Fruit fly (Drosophila melanogaster) whole organism, embryonic: ENCODE measurements around the gene Fum1.

Experiments used
- CG1024 ChIP-seq: fragments of 200-800 bp; sonication (Bioruptor generic); IDR thresholded peaks from 2 replicates; pipeline ENCODE4 v1.3.6; 2022; ENCODE audit warnings: missing biosample characterization, missing genetic modification characterization
- CG11398 ChIP-seq: fragments of 200-800 bp; sonication (Bioruptor generic); optimal IDR thresholded peaks from 2 replicates; lab custom pipeline; 2016; ENCODE audit warnings: missing biosample characterization, missing genetic modification characterization
- CG15269 ChIP-seq: fragments of 200-800 bp; sonication (Bioruptor generic); optimal IDR thresholded peaks from 2 replicates; lab custom pipeline; 2018; ENCODE audit warnings: missing biosample characterization, mild to moderate bottlenecking, missing genetic modification characterization, moderate library complexity
- CG30403 ChIP-seq: fragments of 200-800 bp; sonication (Bioruptor generic); optimal IDR thresholded peaks from 3 replicates; lab custom pipeline; 2016; ENCODE audit warnings: missing biosample characterization, missing genetic modification characterization
- CG4404 ChIP-seq: fragments of 200-800 bp; sonication (Bioruptor generic); IDR thresholded peaks from 2 replicates; pipeline ENCODE4 v1.3.6; 2022; ENCODE audit warnings: missing biosample characterization, missing genetic modification characterization
- CG4424 ChIP-seq: fragments of 200-800 bp; sonication (Bioruptor generic); optimal IDR thresholded peaks from 3 replicates; lab custom pipeline; 2016; ENCODE audit warnings: missing biosample characterization, missing genetic modification characterization
- CG4820 ChIP-seq: fragments of 200-800 bp; sonication (Bioruptor generic); optimal IDR thresholded peaks from 3 replicates; lab custom pipeline; 2016; ENCODE audit warnings: missing biosample characterization, missing genetic modification characterization
- CG6175 ChIP-seq: fragments of 200-800 bp; sonication (Bioruptor generic); IDR thresholded peaks from 3 replicates; pipeline ENCODE4 v1.3.6; 2022; ENCODE audit warnings: missing biosample characterization, missing genetic modification characterization
- CG6689 ChIP-seq: fragments of 200-800 bp; sonication (Bioruptor generic); IDR thresholded peaks from 2 replicates; pipeline ENCODE4 v1.3.6; 2022; ENCODE audit warnings: missing biosample characterization, missing genetic modification characterization
- CG7357 ChIP-seq: fragments of 200-800 bp; sonication (Bioruptor generic); IDR thresholded peaks from 3 replicates; pipeline ENCODE4 v1.3.6; 2022; ENCODE audit warnings: missing biosample characterization, missing genetic modification characterization
- CG7372 ChIP-seq: fragments of 200-800 bp; sonication (Bioruptor generic); IDR thresholded peaks from 2 replicates; pipeline ENCODE4 v1.3.6; 2022; ENCODE audit warnings: missing biosample characterization, missing genetic modification characterization
- CG7928 ChIP-seq: fragments of 200-800 bp; sonication (Bioruptor generic); optimal IDR thresholded peaks from 2 replicates; lab custom pipeline; 2017; ENCODE audit warnings: missing biosample characterization, mild to moderate bottlenecking, missing genetic modification characterization
- CG9727 ChIP-seq: fragments of 200-800 bp; sonication (Bioruptor generic); optimal IDR thresholded peaks from 3 replicates; lab custom pipeline; 2017; ENCODE audit warnings: missing biosample characterization, mild to moderate bottlenecking, missing genetic modification characterization
- CG9817 ChIP-seq: fragments of 200-800 bp; sonication (Bioruptor generic); optimal IDR thresholded peaks from 2 replicates; lab custom pipeline; 2018; ENCODE audit warnings: missing biosample characterization, mild to moderate bottlenecking, missing genetic modification characterization, moderate library complexity
- D19A ChIP-seq: fragments of 200-800 bp; optimal IDR thresholded peaks from 3 replicates; lab custom pipeline; 2019; ENCODE audit warnings: missing biosample characterization, mild to moderate bottlenecking, missing genetic modification characterization, moderate library complexity
- Dip3 ChIP-seq: fragments of 200-800 bp; sonication (Bioruptor generic); optimal IDR thresholded peaks from 3 replicates; lab custom pipeline; 2016; ENCODE audit warnings: missing biosample characterization, missing genetic modification characterization
- HLH3B ChIP-seq: fragments of 200-800 bp; sonication (Bioruptor generic); IDR thresholded peaks from 2 replicates; pipeline ENCODE4 v1.3.6; 2022; ENCODE audit warnings: missing biosample characterization, missing genetic modification characterization
- HLHmδ ChIP-seq: fragments of 200-800 bp; sonication (Bioruptor generic); optimal IDR thresholded peaks from 2 replicates; lab custom pipeline; 2018; ENCODE audit warnings: missing biosample characterization, mild to moderate bottlenecking, missing genetic modification characterization, moderate library complexity
- Hr51 ChIP-seq, 2 experiments: fragments of 200-800 bp; sonication (Bioruptor generic); optimal IDR thresholded peaks; 2 replicates in 1 of 2; 3 replicates in 1 of 2; lab custom pipeline; 2016 to 2018; ENCODE audit warnings: missing biosample characterization in 2 of 2, missing genetic modification characterization in 2 of 2, mild to moderate bottlenecking in 1 of 2, moderate library complexity in 1 of 2
- Hr78 ChIP-seq, 2 experiments: fragments of 200-800 bp in 1 of 2; fragments of >200 bp in 1 of 2; sonication (Bioruptor generic) in 1 of 2; optimal IDR thresholded peaks; 2 replicates each; lab custom pipeline; 2017 to 2019; ENCODE audit warnings: missing biosample characterization in 2 of 2, missing genetic modification characterization in 2 of 2, mild to moderate bottlenecking in 1 of 2, moderate library complexity in 1 of 2
- Hsf ChIP-seq: fragments of 200-800 bp; sonication (Bioruptor generic); optimal IDR thresholded peaks from 3 replicates; lab custom pipeline; 2016; ENCODE audit warnings: missing biosample characterization, missing genetic modification characterization
- Meics ChIP-seq: fragments of 200-800 bp; sonication (Bioruptor generic); optimal IDR thresholded peaks from 2 replicates; lab custom pipeline; 2017; ENCODE audit warnings: missing biosample characterization, mild to moderate bottlenecking, missing genetic modification characterization
- Nf-YC ChIP-seq: fragments of 200-800 bp; optimal IDR thresholded peaks from 3 replicates; lab custom pipeline; 2019; ENCODE audit warnings: missing biosample characterization, mild to moderate bottlenecking, missing genetic modification characterization, moderate library complexity
- Oaz ChIP-seq: fragments of 200-800 bp; sonication (Bioruptor generic); IDR thresholded peaks from 2 replicates; pipeline ENCODE4 v1.3.6; 2022; ENCODE audit warnings: missing biosample characterization, missing genetic modification characterization
- Oli ChIP-seq: fragments of 200-800 bp; sonication (Bioruptor generic); optimal IDR thresholded peaks from 2 replicates; lab custom pipeline; 2018; ENCODE audit warnings: missing biosample characterization, mild to moderate bottlenecking, missing genetic modification characterization, moderate library complexity
- PHDP ChIP-seq: fragments of 200-800 bp; sonication (Bioruptor generic); optimal IDR thresholded peaks from 3 replicates; lab custom pipeline; 2018; ENCODE audit warnings: missing biosample characterization, mild to moderate bottlenecking, missing genetic modification characterization, moderate library complexity
- Sin3A ChIP-seq: fragments of >200 bp; optimal IDR thresholded peaks from 2 replicates; lab custom pipeline; 2018
- Sox100B ChIP-seq: fragments of 200-800 bp; sonication (Bioruptor generic); optimal IDR thresholded peaks from 3 replicates; lab custom pipeline; 2018; ENCODE audit warnings: missing biosample characterization, mild to moderate bottlenecking, missing genetic modification characterization
- Sry-β ChIP-seq: fragments of 200-800 bp; sonication (Bioruptor generic); optimal IDR thresholded peaks from 2 replicates; lab custom pipeline; 2018; ENCODE audit warnings: missing biosample characterization, mild to moderate bottlenecking, missing genetic modification characterization, moderate library complexity
- Ssrp ChIP-seq: fragments of 200-800 bp; sonication (Bioruptor generic); optimal IDR thresholded peaks from 2 replicates; lab custom pipeline; 2018; ENCODE audit warnings: missing biosample characterization, mild to moderate bottlenecking, missing genetic modification characterization, moderate library complexity
- ab ChIP-seq: fragments of 200-800 bp; sonication (Bioruptor generic); optimal IDR thresholded peaks from 2 replicates; lab custom pipeline; 2016; ENCODE audit warnings: missing biosample characterization, missing genetic modification characterization
- bcd ChIP-seq: fragments of 200-800 bp; sonication (Bioruptor generic); optimal IDR thresholded peaks from 2 replicates; lab custom pipeline; 2017; ENCODE audit warnings: missing biosample characterization, mild to moderate bottlenecking, missing genetic modification characterization
- caup ChIP-seq: fragments of 200-800 bp; sonication (Bioruptor generic); optimal IDR thresholded peaks from 3 replicates; lab custom pipeline; 2017; ENCODE audit warnings: missing biosample characterization, mild to moderate bottlenecking, missing genetic modification characterization, moderate library complexity; ENCODE audit not compliant: severe bottlenecking
- danr ChIP-seq: fragments of 200-800 bp; sonication (Bioruptor generic); IDR thresholded peaks from 2 replicates; pipeline ENCODE4 v1.3.6; 2022; ENCODE audit warnings: missing biosample characterization, missing genetic modification characterization
- dpn ChIP-seq, 2 experiments: fragments of 200-800 bp; sonication (Bioruptor generic); optimal IDR thresholded peaks; 3 replicates each; lab custom pipeline; 2016; ENCODE audit warnings: missing biosample characterization in 2 of 2, missing genetic modification characterization in 2 of 2
- exex ChIP-seq: fragments of 200-800 bp; sonication (Bioruptor generic); optimal IDR thresholded peaks from 4 replicates; lab custom pipeline; 2018; ENCODE audit warnings: missing biosample characterization, mild to moderate bottlenecking, missing genetic modification characterization, moderate library complexity
- hkb ChIP-seq, 2 experiments: fragments of 200-800 bp in 1 of 2; fragments of >200 bp in 1 of 2; sonication (Bioruptor generic) in 1 of 2; IDR thresholded peaks in 1 of 2; optimal IDR thresholded peaks in 1 of 2; 2 replicates each; pipeline versions ENCODE4 v1.3.6 to Lab custom; 2017 to 2022; ENCODE audit warnings: missing biosample characterization in 1 of 2, missing genetic modification characterization in 1 of 2
- jigr1 ChIP-seq: fragments of 200-800 bp; sonication (Bioruptor generic); IDR thresholded peaks from 3 replicates; pipeline ENCODE4 v1.3.6; 2022; ENCODE audit warnings: missing biosample characterization, missing genetic modification characterization
- kni ChIP-seq: fragments of 200-800 bp; sonication (Bioruptor generic); optimal IDR thresholded peaks from 3 replicates; lab custom pipeline; 2017; ENCODE audit warnings: mild to moderate bottlenecking, missing biosample characterization, missing genetic modification reagents, missing genetic modification characterization
- lmd ChIP-seq: fragments of 200-800 bp; sonication (Bioruptor generic); IDR thresholded peaks from 2 replicates; pipeline ENCODE4 v1.3.6; 2022; ENCODE audit warnings: missing biosample characterization, missing genetic modification characterization
- p53 ChIP-seq: fragments of 200-800 bp; sonication (Bioruptor generic); optimal IDR thresholded peaks from 2 replicates; lab custom pipeline; 2016; ENCODE audit warnings: missing biosample characterization, missing genetic modification characterization
- pho ChIP-seq: fragments of 200-800 bp; sonication (Bioruptor generic); optimal IDR thresholded peaks from 2 replicates; lab custom pipeline; 2016; ENCODE audit warnings: missing biosample characterization, missing genetic modification characterization
- prd ChIP-seq, 3 experiments: fragments of >200 bp in 2 of 3; fragments of 200-800 bp in 1 of 3; sonication (Bioruptor generic) in 1 of 3; optimal IDR thresholded peaks in 2 of 3; IDR thresholded peaks in 1 of 3; 2 replicates in 2 of 3; 3 replicates in 1 of 3; pipeline versions ENCODE4 v1.3.6 to Lab custom; 2017 to 2022; ENCODE audit warnings: missing biosample characterization in 1 of 3, missing genetic modification characterization in 1 of 3
- rib ChIP-seq: fragments of 200-800 bp; sonication (Bioruptor generic); IDR thresholded peaks from 2 replicates; pipeline ENCODE4 v1.3.6; 2022; ENCODE audit warnings: missing biosample characterization, missing genetic modification characterization
- scrt ChIP-seq: fragments of 200-800 bp; sonication (Bioruptor generic); optimal IDR thresholded peaks from 2 replicates; lab custom pipeline; 2018; ENCODE audit warnings: missing biosample characterization, mild to moderate bottlenecking, missing genetic modification characterization, moderate library complexity
- trem ChIP-seq: fragments of 200-800 bp; optimal IDR thresholded peaks from 3 replicates; lab custom pipeline; 2019; ENCODE audit warnings: missing biosample characterization, mild to moderate bottlenecking, missing genetic modification characterization, moderate library complexity
- yki ChIP-seq: fragments of >200 bp; optimal IDR thresholded peaks from 3 replicates; lab custom pipeline; 2018

Gene Fum1

dm6 chrX:6656626-6657558 is 21.3 kb upstream of the Fum1 start (continued):
- TF ChIP-seq Oaz (no peak), rib (peak; percentile 54; the same call in 1 of the 2 replicates), pho (GFP tag; lab: Kevin White, UChicago) (no peak), dpn (GFP tag; optimal IDR thresholded peaks at IDR 0.05; lab: Kevin White, UChicago) (peak in 1 of 2 experiments; percentile 11), Sry-β (GFP tag; lab: Kevin White, UChicago) (peak; percentile 95), CG6689 (GFP tag; lab: Robert Waterston, UW) (no peak; the same call in 1 of the 2 replicates), yki (lab: Kevin White, UChicago) (no peak), CG7928 (GFP tag; lab: Kevin White, UChicago) (no peak), Dip3 (GFP tag; lab: Kevin White, UChicago) (no peak), bcd (peak; percentile 3), CG4424 (GFP tag; lab: Kevin White, UChicago) (peak; percentile 21), CG6175 (GFP tag; lab: Robert Waterston, UW) (0 out of 3 replicates have a peak, but pooled peaks have one; percentile 10), scrt (GFP tag; lab: Kevin White, UChicago) (peak; percentile 59), CG11398 (GFP tag; lab: Kevin White, UChicago) (no peak), HLHmδ (GFP tag; lab: Kevin White, UChicago) (no peak), danr (GFP tag; lab: Robert Waterston, UW) (no peak), Hr78 (GFP tag; optimal IDR thresholded peaks at IDR 0.05; lab: Kevin White, UChicago) (no peak), Hsf (GFP tag; lab: Kevin White, UChicago) (no peak), CG4820 (GFP tag; lab: Kevin White, UChicago) (no peak), Sin3A (lab: Kevin White, UChicago) (no peak), CG9727 (GFP tag; lab: Kevin White, UChicago) (peak; percentile 45), CG4404 (GFP tag; lab: Robert Waterston, UW) (0 out of 2 replicates have a peak, but pooled peaks have one; percentile 6), caup (peak; percentile 57), lmd (GFP tag; lab: Robert Waterston, UW) (peak; percentile 49; the same call in 1 of the 2 replicates), PHDP (peak; percentile 61), Meics (peak; percentile 57), D19A (tag; lab: Kevin White, UChicago) (peak; percentile 42), hkb (optimal IDR thresholded peaks at IDR 0.05; lab: Kevin White, UChicago) (no peak), hkb (GFP tag; IDR thresholded peaks at IDR 0.05; lab: Robert Waterston, UW) (peak; percentile 64), CG15269 (tag; lab: Kevin White, UChicago) (peak; percentile 47), Ssrp (tag; lab: Kevin White, UChicago) (peak; percentile 31), Hr51 (GFP tag; optimal IDR thresholded peaks at IDR 0.05; lab: Kevin White, UChicago) (peak in 1 of 2 experiments; percentile 62), Sox100B (GFP tag; lab: Kevin White, UChicago) (peak; percentile 22), kni (GFP tag; lab: Kevin White, UChicago) (no peak), trem (tag; lab: Kevin White, UChicago) (peak; percentile 46), CG7372 (no peak), CG7357 (GFP tag; lab: Robert Waterston, UW) (no peak), Oli (tag; lab: Kevin White, UChicago) (peak; percentile 40), CG1024 (GFP tag; lab: Robert Waterston, UW) (no peak), CG9817 (peak; percentile 37), ab (GFP tag; lab: Kevin White, UChicago) (no peak), CG30403 (GFP tag; lab: Kevin White, UChicago) (peak; percentile 35), Nf-YC (tag; lab: Kevin White, UChicago) (peak; percentile 59), HLH3B (no peak), prd (optimal IDR thresholded peaks at IDR 0.05; lab: Kevin White, UChicago) (no peak), prd (GFP tag; IDR thresholded peaks at IDR 0.05; lab: Robert Waterston, UW) (0 out of 3 replicates have a peak, but pooled peaks have one; percentile 7), p53 (no peak), jigr1 (GFP tag; lab: Robert Waterston, UW) (no peak), exex (tag; lab: Kevin White, UChicago) (peak; percentile 68)
